Worm (Caenorhabditis elegans) whole organism, midembryonic: ENCODE results near the gene vrk-1.
A peak's percentile ranks its signal among the peaks of the same experiment; 100 is the strongest.

ENCODE experiments used
- flt-1 ChIP-seq: fragments of 200-800 bp; sonication (Bioruptor generic); IDR thresholded peaks from 2 replicates; pipeline ENCODE4 v1.3.6; 2022; ENCODE audit warnings: missing genetic modification characterization, missing compliant biosample characterization
- ztf-23 ChIP-seq: fragments of 200-800 bp; sonication (Bioruptor generic); IDR thresholded peaks from 2 replicates; pipeline ENCODE4 v1.3.6; 2022; ENCODE audit warnings: missing genetic modification reagents, missing genetic modification characterization, missing compliant biosample characterization

- 0 out of 2 replicates have a peak, but pooled peaks have one; percentile 38 for TF ChIP-seq ztf-23 (GFP tag; lab: Robert Waterston, UW)
- no peak for TF ChIP-seq flt-1 (GFP tag; lab: Robert Waterston, UW)
Observed at ce11 chrII:5933133-5933532, 11.4 kb downstream of the vrk-1 start.
